Worm (Caenorhabditis elegans) whole organism, L4/young adult: Measurements from ENCODE around the gene Y75B8A.6.

Experiments used
- W03F9.2 ChIP-seq: fragments of 150-350 bp; optimal IDR thresholded peaks from 2 replicates; lab custom pipeline; 2014; ENCODE audit warnings: missing biosample characterization, missing genetic modification characterization
- dao-5 ChIP-seq: sonication (generic microtip); optimal IDR thresholded peaks from 2 replicates; lab custom pipeline; 2016; ENCODE audit warnings: missing genotype, missing genetic modification characterization, moderate library complexity, missing compliant biosample characterization
- him-1 ChIP-seq: sonication (generic microtip); optimal IDR thresholded peaks from 2 replicates; lab custom pipeline; 2016; ENCODE audit warnings: missing genotype, missing genetic modification reagents, missing genetic modification characterization, missing compliant biosample characterization

The Y75B8A.6 gene

ce11 chrIII:12152157-12152556 lies 22.0 kb upstream of the Y75B8A.6 start:
- no peak for TF ChIP-seq dao-5 (tag; lab: Kevin White, UChicago)
- no peak for TF ChIP-seq W03F9.2 (tag; lab: Kevin White, UChicago)
- no peak for TF ChIP-seq him-1 (tag; lab: Kevin White, UChicago)

ce11 chrIII:12151100-12151499 lies 21.0 kb upstream of the Y75B8A.6 start:
- TF ChIP-seq him-1 (tag; lab: Kevin White, UChicago) (no peak), W03F9.2 (tag; lab: Kevin White, UChicago) (no peak), dao-5 (tag; lab: Kevin White, UChicago) (no peak)

- TF ChIP-seq W03F9.2 (tag; lab: Kevin White, UChicago): no peak
- no peak for TF ChIP-seq him-1 (tag; lab: Kevin White, UChicago)
- no peak for TF ChIP-seq dao-5 (tag; lab: Kevin White, UChicago)
Measured at ce11 chrIII:12149958-12150357, 19.8 kb upstream of the Y75B8A.6 start.

- TF ChIP-seq W03F9.2 (tag; lab: Kevin White, UChicago) (no peak), him-1 (tag; lab: Kevin White, UChicago) (no peak), dao-5 (tag; lab: Kevin White, UChicago) (no peak)
Measured at ce11 chrIII:12143792-12144191, 13.6 kb upstream of the Y75B8A.6 start.

- TF ChIP-seq him-1 (tag; lab: Kevin White, UChicago): no peak
- no peak for TF ChIP-seq W03F9.2 (tag; lab: Kevin White, UChicago)
- no peak for TF ChIP-seq dao-5 (tag; lab: Kevin White, UChicago)
Measured at ce11 chrIII:12142419-12143107, 12.4 kb upstream of the Y75B8A.6 start.

- TF ChIP-seq him-1 (tag; lab: Kevin White, UChicago): no peak
- TF ChIP-seq W03F9.2 (tag; lab: Kevin White, UChicago): no peak
- TF ChIP-seq dao-5 (tag; lab: Kevin White, UChicago): no peak
Measured at ce11 chrIII:12139471-12139870, 9.3 kb upstream of the Y75B8A.6 start.

ce11 chrIII:12138235-12138634 lies 8.1 kb upstream of the Y75B8A.6 start:
- no peak for TF ChIP-seq him-1 (tag; lab: Kevin White, UChicago)
- no peak for TF ChIP-seq W03F9.2 (tag; lab: Kevin White, UChicago)
- TF ChIP-seq dao-5 (tag; lab: Kevin White, UChicago): no peak

ce11 chrIII:12137515-12137914 lies 7.4 kb upstream of the Y75B8A.6 start:
- TF ChIP-seq him-1 (tag; lab: Kevin White, UChicago) (no peak), dao-5 (tag; lab: Kevin White, UChicago) (no peak), W03F9.2 (tag; lab: Kevin White, UChicago) (no peak)

- TF ChIP-seq dao-5 (tag; lab: Kevin White, UChicago) (no peak), him-1 (tag; lab: Kevin White, UChicago) (no peak), W03F9.2 (tag; lab: Kevin White, UChicago) (no peak)
Measured at ce11 chrIII:12137095-12137494, 7.0 kb upstream of the Y75B8A.6 start.

ce11 chrIII:12135580-12135979 lies 5.4 kb upstream of the Y75B8A.6 start:
- no peak for TF ChIP-seq him-1 (tag; lab: Kevin White, UChicago)
- no peak for TF ChIP-seq W03F9.2 (tag; lab: Kevin White, UChicago)
- TF ChIP-seq dao-5 (tag; lab: Kevin White, UChicago): no peak

ce11 chrIII:12133121-12133520 lies 3.0 kb upstream of the Y75B8A.6 start:
- no peak for TF ChIP-seq W03F9.2 (tag; lab: Kevin White, UChicago)
- TF ChIP-seq dao-5 (tag; lab: Kevin White, UChicago): no peak
- TF ChIP-seq him-1 (tag; lab: Kevin White, UChicago): no peak

ce11 chrIII:12131751-12132150 lies 1.6 kb upstream of the Y75B8A.6 start:
- TF ChIP-seq W03F9.2 (tag; lab: Kevin White, UChicago): no peak
- TF ChIP-seq him-1 (tag; lab: Kevin White, UChicago): no peak
- no peak for TF ChIP-seq dao-5 (tag; lab: Kevin White, UChicago)

- TF ChIP-seq dao-5 (tag; lab: Kevin White, UChicago): no peak
- no peak for TF ChIP-seq W03F9.2 (tag; lab: Kevin White, UChicago)
- TF ChIP-seq him-1 (tag; lab: Kevin White, UChicago): no peak
Measured at ce11 chrIII:12130769-12131168, 626 bp upstream of the Y75B8A.6 start.

- no peak for TF ChIP-seq dao-5 (tag; lab: Kevin White, UChicago)
- TF ChIP-seq W03F9.2 (tag; lab: Kevin White, UChicago): no peak
- no peak for TF ChIP-seq him-1 (tag; lab: Kevin White, UChicago)
Measured at ce11 chrIII:12124392-12124791, 5.8 kb downstream of the Y75B8A.6 start.
